Worm (Caenorhabditis elegans): ENCODE measurements around the gene nspa-8.

nspa-8 gene

ce11 chrV:14849628-14850027, 22.8 kb upstream of the nspa-8 start (continued):
- TF ChIP-seq zfh-2 (GFP tag; conservative IDR thresholded peaks at IDR 0.05) (peak; percentile 57; the same call in 1 of the 2 replicates), hsf-1 (GFP tag; IDR thresholded peaks at IDR 0.05) (peak; percentile 27; the same call in 1 of the 2 replicates), K12H6.12 (tag; optimal IDR thresholded peaks at IDR 0.05) (peak; percentile 37), C06A6.2 (GFP tag; conservative IDR thresholded peaks at IDR 0.05) (peak; percentile 42; the same call in 1 of the 2 replicates), hlh-12 (tag; optimal IDR thresholded peaks at IDR 0.05) (no peak), lsy-27 (tag; optimal IDR thresholded peaks at IDR 0.05; ENCODE audit: borderline replicate concordance, insufficient read depth) (no peak), snpc-3.4 (tag; optimal IDR thresholded peaks at IDR 0.05) (peak; percentile 4), pbrm-1 (GFP tag; IDR thresholded peaks at IDR 0.05) (no peak; the same call in none of the 2 replicates), tbp1 (GFP tag; optimal IDR thresholded peaks at IDR 0.05) (peak; percentile 45), K11D2.4 (GFP tag; IDR thresholded peaks at IDR 0.05) (peak; percentile 69; the same call in 1 of the 2 replicates), dox-1 (GFP tag; IDR thresholded peaks at IDR 0.05) (peak; percentile 44; the same call in 1 of the 2 replicates), him-1 (tag; optimal IDR thresholded peaks at IDR 0.05) (no peak), F49E8.2 (tag; optimal IDR thresholded peaks at IDR 0.05; ENCODE audit: insufficient read depth) (no peak), egrh-3 (GFP tag; IDR thresholded peaks at IDR 0.05) (no peak), athp-1 (tag; optimal IDR thresholded peaks at IDR 0.05) (peak; percentile 49), F52B5.7 (tag; optimal IDR thresholded peaks at IDR 0.05) (peak; percentile 22), tlf-1 (GFP tag; optimal IDR thresholded peaks at IDR 0.05) (peak; percentile 39), ztf-26 (tag; optimal IDR thresholded peaks at IDR 0.05) (peak; percentile 79), snpc-4 (GFP tag; optimal IDR thresholded peaks at IDR 0.05) (no peak), snpc-4 (tag; optimal IDR thresholded peaks at IDR 0.05) (peak in 3 of 4 experiments; percentile 19 to 49 (median 39)), cebp-1 (GFP tag; IDR thresholded peaks at IDR 0.05) (0 out of 2 replicates have a peak, but pooled peaks have one; percentile 24), cebp-1 (tag; optimal IDR thresholded peaks at IDR 0.05) (peak; percentile 76), hmg-1.2 (GFP tag; IDR thresholded peaks at IDR 0.05) (peak; percentile 55; the same call in 1 of the 2 replicates), egl-18 (GFP tag; IDR thresholded peaks at IDR 0.05) (no peak), F57C9.4 (tag; optimal IDR thresholded peaks at IDR 0.05) (no peak), somi-1 (GFP tag; optimal IDR thresholded peaks at IDR 0.05) (peak; percentile 84), ztf-22 (GFP tag; optimal IDR thresholded peaks at IDR 0.05) (peak; percentile 70), let-607 (tag; optimal IDR thresholded peaks at IDR 0.05) (peak; percentile 34 to 54), sea-2 (GFP tag; IDR thresholded peaks at IDR 0.05) (no peak), ceh-40 (GFP tag; IDR thresholded peaks at IDR 0.05) (no peak)

- peak; percentile 44 for TF ChIP-seq nhr-90 (tag; optimal IDR thresholded peaks at IDR 0.05)
- peak; percentile 58 for TF ChIP-seq akir-1 (GFP tag; optimal IDR thresholded peaks at IDR 0.05)
- TF ChIP-seq tbp1 (GFP tag; optimal IDR thresholded peaks at IDR 0.05) = peak; percentile 46
- peak; percentile 33 for TF ChIP-seq K12H6.12 (tag; optimal IDR thresholded peaks at IDR 0.05)
- no peak for TF ChIP-seq zfh-2 (GFP tag; conservative IDR thresholded peaks at IDR 0.05)
- peak; percentile 71 for TF ChIP-seq ama-1 (optimal IDR thresholded peaks at IDR 0.05)
- no peak for TF ChIP-seq ama-1 (GFP tag; optimal IDR thresholded peaks at IDR 0.05)
- no peak for TF ChIP-seq egl-18 (GFP tag; IDR thresholded peaks at IDR 0.05)
- TF ChIP-seq ztf-26 (tag; optimal IDR thresholded peaks at IDR 0.05) = peak; percentile 65
- no peak for TF ChIP-seq hsf-1 (GFP tag; IDR thresholded peaks at IDR 0.05)
- no peak for TF ChIP-seq F57C9.4 (tag; optimal IDR thresholded peaks at IDR 0.05)
- TF ChIP-seq lin-40 (tag; optimal IDR thresholded peaks at IDR 0.05) = peak; percentile 75
- no peak for TF ChIP-seq F33H1.4 (GFP tag; IDR thresholded peaks at IDR 0.05)
- TF ChIP-seq cebp-1 (GFP tag; IDR thresholded peaks at IDR 0.05) = peak; percentile 46; the same call in 1 of the 2 replicates
- peak; percentile 75 for TF ChIP-seq cebp-1 (tag; optimal IDR thresholded peaks at IDR 0.05)
- TF ChIP-seq chd-7 (tag; optimal IDR thresholded peaks at IDR 0.05) = peak; percentile 88
- TF ChIP-seq ekl-4 (GFP tag; IDR thresholded peaks at IDR 0.05) = 0 out of 2 replicates have a peak, but pooled peaks have one; percentile 32
- peak; percentile 28; the same call in 1 of the 2 replicates for TF ChIP-seq B0336.3 (GFP tag; IDR thresholded peaks at IDR 0.05)
- peak; percentile 4 for TF ChIP-seq repo-1 (tag; optimal IDR thresholded peaks at IDR 0.05)
- TF ChIP-seq nfyb-1 (GFP tag; IDR thresholded peaks at IDR 0.05) = peak; percentile 66; the same call in 1 of the 2 replicates
- TF ChIP-seq dox-1 (GFP tag; IDR thresholded peaks at IDR 0.05) = peak; percentile 49; the same call in 1 of the 2 replicates
- no peak for TF ChIP-seq sdz-38 (tag; optimal IDR thresholded peaks at IDR 0.05)
- TF ChIP-seq somi-1 (GFP tag; optimal IDR thresholded peaks at IDR 0.05) = peak; percentile 85
- peak; percentile 55 for TF ChIP-seq let-526 (GFP tag; IDR thresholded peaks at IDR 0.05)
- peak; percentile 4 for TF ChIP-seq F52B5.7 (tag; optimal IDR thresholded peaks at IDR 0.05)
- no peak for TF ChIP-seq ZK185.1 (tag; optimal IDR thresholded peaks at IDR 0.05; ENCODE audit: poor library complexity, severe bottlenecking)
- peak; percentile 61 for TF ChIP-seq nhr-80 (tag; optimal IDR thresholded peaks at IDR 0.05)
These were observed 21.8 kb upstream of the nspa-8 start for ce11 chrV:14848510-14849206.
